Worm (Caenorhabditis elegans) whole organism, young adult: ENCODE data around the gene ZK899.5.

Experiments used
- B0261.1 ChIP-seq: sonication (generic microtip); optimal IDR thresholded peaks from 2 replicates; lab custom pipeline; 2016; ENCODE audit warnings: mild to moderate bottlenecking, missing genetic modification characterization, moderate library complexity, missing compliant biosample characterization
- C06A6.2 ChIP-seq: fragments of 200-800 bp; sonication (Bioruptor generic); conservative IDR thresholded peaks from 2 replicates; pipeline ENCODE4 v1.3.6; 2022; ENCODE audit warnings: missing genetic modification characterization, missing compliant biosample characterization
- F22D6.2 ChIP-seq: sonication (generic microtip); optimal IDR thresholded peaks from 2 replicates; lab custom pipeline; 2016; ENCODE audit warnings: mild to moderate bottlenecking, missing genetic modification characterization, missing compliant biosample characterization
- F23B12.7 ChIP-seq: sonication (generic microtip); optimal IDR thresholded peaks from 2 replicates; lab custom pipeline; 2017; ENCODE audit warnings: missing genetic modification characterization, mild to moderate bottlenecking, missing compliant biosample characterization, antibody characterized with exemption, moderate library complexity; ENCODE audit not compliant: insufficient read depth
- F37B4.10 ChIP-seq: fragments of 200-800 bp; sonication (Bioruptor generic); IDR thresholded peaks from 2 replicates; pipeline ENCODE4 v1.3.6; 2022; ENCODE audit warnings: missing genetic modification characterization, missing compliant biosample characterization
- K12H6.12 ChIP-seq: fragments of 200-800 bp; sonication (Bioruptor generic); optimal IDR thresholded peaks from 2 replicates; lab custom pipeline; 2018; ENCODE audit warnings: mild to moderate bottlenecking, missing genetic modification characterization, missing compliant biosample characterization
- Y79H2A.3 ChIP-seq: fragments of 200-800 bp; sonication (Bioruptor generic); conservative IDR thresholded peaks from 2 replicates; pipeline ENCODE4 v1.3.6; 2022; ENCODE audit warnings: missing genetic modification reagents, missing genetic modification characterization, missing compliant biosample characterization
- aptf-3 ChIP-seq: fragments of 200-800 bp; sonication (Bioruptor generic); IDR thresholded peaks from 2 replicates; pipeline ENCODE4 v1.3.6; 2022; ENCODE audit warnings: missing genetic modification characterization, missing compliant biosample characterization
- athp-1 ChIP-seq: sonication (generic microtip); optimal IDR thresholded peaks from 2 replicates; lab custom pipeline; 2017; ENCODE audit warnings: mild to moderate bottlenecking, missing genetic modification characterization, missing compliant biosample characterization
- bed-2 ChIP-seq: fragments of 200-800 bp; sonication (Bioruptor generic); IDR thresholded peaks from 2 replicates; pipeline ENCODE4 v1.3.6; 2022; ENCODE audit warnings: missing genetic modification reagents, missing genetic modification characterization, missing compliant biosample characterization
- ceh-91 ChIP-seq: fragments of 200-800 bp; sonication (Bioruptor generic); IDR thresholded peaks from 2 replicates; pipeline ENCODE4 v1.3.6; 2022; ENCODE audit warnings: missing genetic modification reagents, missing genetic modification characterization, missing compliant biosample characterization
- die-1 ChIP-seq: sonication (generic microtip); optimal IDR thresholded peaks from 2 replicates; lab custom pipeline; 2016; ENCODE audit warnings: missing genotype, mild to moderate bottlenecking, missing genetic modification characterization, missing compliant biosample characterization
- dox-1 ChIP-seq: fragments of 200-800 bp; sonication (Bioruptor generic); IDR thresholded peaks from 2 replicates; pipeline ENCODE4 v1.3.6; 2022; ENCODE audit warnings: missing genetic modification reagents, missing genetic modification characterization, missing compliant biosample characterization
- egl-18 ChIP-seq: fragments of 200-800 bp; sonication (Bioruptor generic); IDR thresholded peaks from 2 replicates; pipeline ENCODE4 v1.3.6; 2022; ENCODE audit warnings: missing genetic modification reagents, missing genetic modification characterization, missing compliant biosample characterization
- ets-4 ChIP-seq: fragments of 200-800 bp; sonication (Bioruptor generic); optimal IDR thresholded peaks from 2 replicates; lab custom pipeline; 2018; ENCODE audit warnings: mild to moderate bottlenecking, missing genetic modification characterization, missing compliant biosample characterization
- gei-17 ChIP-seq: fragments of 200-800 bp; sonication (Bioruptor generic); optimal IDR thresholded peaks from 2 replicates; lab custom pipeline; 2018; ENCODE audit warnings: mild to moderate bottlenecking, missing genetic modification characterization, missing compliant biosample characterization
- him-1 ChIP-seq: sonication (generic microtip); optimal IDR thresholded peaks from 2 replicates; lab custom pipeline; 2016; ENCODE audit warnings: missing genotype, missing genetic modification reagents, missing genetic modification characterization, missing compliant biosample characterization
- hmg-20 ChIP-seq: fragments of 200-800 bp; sonication (Bioruptor generic); IDR thresholded peaks from 2 replicates; pipeline ENCODE4 v1.3.6; 2022; ENCODE audit warnings: missing genetic modification reagents, missing genetic modification characterization, missing compliant biosample characterization
- lag-1 ChIP-seq: fragments of 200-800 bp; sonication (Bioruptor generic); IDR thresholded peaks from 2 replicates; pipeline ENCODE4 v1.3.6; 2022; ENCODE audit warnings: missing genetic modification reagents, missing genetic modification characterization, missing compliant biosample characterization
- lin-40 ChIP-seq: sonication (generic microtip); optimal IDR thresholded peaks from 2 replicates; lab custom pipeline; 2016; ENCODE audit warnings: missing genetic modification characterization, mild to moderate bottlenecking, missing compliant biosample characterization, missing genotype, missing genetic modification reagents
- lin-54 ChIP-seq: fragments of 200-800 bp; sonication (Bioruptor generic); optimal IDR thresholded peaks from 2 replicates; lab custom pipeline; 2018; ENCODE audit warnings: mild to moderate bottlenecking, missing genetic modification characterization, missing compliant biosample characterization
- lir-1 ChIP-seq: fragments of 200-800 bp; sonication (Bioruptor generic); conservative IDR thresholded peaks from 2 replicates; pipeline ENCODE4 v1.3.6; 2022; ENCODE audit warnings: missing genetic modification reagents, missing genetic modification characterization, missing compliant biosample characterization
- madf-6 ChIP-seq: fragments of 200-800 bp; sonication (Bioruptor generic); IDR thresholded peaks from 2 replicates; pipeline ENCODE4 v1.3.6; 2022; ENCODE audit warnings: missing genetic modification reagents, missing genetic modification characterization, missing compliant biosample characterization
- madf-8 ChIP-seq: fragments of 200-800 bp; sonication (Bioruptor generic); conservative IDR thresholded peaks from 2 replicates; pipeline ENCODE4 v1.3.6; 2022; ENCODE audit warnings: missing genetic modification reagents, missing genetic modification characterization, missing compliant biosample characterization
- mel-28 ChIP-seq: sonication (generic microtip); optimal IDR thresholded peaks from 2 replicates; lab custom pipeline; 2016; ENCODE audit warnings: borderline replicate concordance, mild to moderate bottlenecking, missing genetic modification characterization, missing compliant biosample characterization
- mes-4 ChIP-seq: sonication (generic microtip); optimal IDR thresholded peaks from 2 replicates; lab custom pipeline; 2016; ENCODE audit warnings: missing genotype, missing genetic modification characterization, missing compliant biosample characterization
- mxl-1 ChIP-seq: sonication (generic microtip); optimal IDR thresholded peaks from 2 replicates; lab custom pipeline; 2016; ENCODE audit warnings: missing genetic modification characterization, missing compliant biosample characterization
- nfya-1 ChIP-seq: sonication (generic microtip); optimal IDR thresholded peaks from 2 replicates; lab custom pipeline; 2017; ENCODE audit warnings: antibody characterized with exemption, missing compliant biosample characterization, missing genetic modification characterization, borderline replicate concordance; ENCODE audit not compliant: insufficient read depth
- nfya-2 ChIP-seq: fragments of 200-800 bp; sonication (Bioruptor generic); IDR thresholded peaks from 2 replicates; pipeline ENCODE4 v1.3.6; 2022; ENCODE audit warnings: missing genetic modification reagents, missing genetic modification characterization, missing compliant biosample characterization
- nhr-120 ChIP-seq: fragments of 200-800 bp; sonication (Bioruptor generic); IDR thresholded peaks from 2 replicates; pipeline ENCODE4 v1.3.6; 2022; ENCODE audit warnings: missing genetic modification characterization, missing compliant biosample characterization
- nhr-27 ChIP-seq: fragments of 200-800 bp; sonication (Bioruptor generic); optimal IDR thresholded peaks from 2 replicates; lab custom pipeline; 2018; ENCODE audit warnings: mild to moderate bottlenecking, missing genetic modification characterization, moderate library complexity, missing compliant biosample characterization
- rcor-1 ChIP-seq: fragments of 200-800 bp; sonication (Bioruptor generic); IDR thresholded peaks from 2 replicates; pipeline ENCODE4 v1.3.6; 2022; ENCODE audit warnings: missing genetic modification reagents, missing genetic modification characterization, missing compliant biosample characterization
- rec-8 ChIP-seq, 2 experiments: sonication (generic microtip); optimal IDR thresholded peaks; 2 replicates each; lab custom pipeline; 2016; ENCODE audit warnings: mild to moderate bottlenecking in 2 of 2, missing genetic modification characterization in 2 of 2, missing genetic modification reagents in 2 of 2, missing genotype in 2 of 2, missing biosample characterization in 1 of 2, missing compliant biosample characterization in 1 of 2, moderate library complexity in 1 of 2
- repo-1 ChIP-seq: sonication (generic microtip); optimal IDR thresholded peaks from 2 replicates; lab custom pipeline; 2017; ENCODE audit warnings: mild to moderate bottlenecking, missing genetic modification characterization, missing compliant biosample characterization
- rpc-1 ChIP-seq, 2 experiments: fragments of 150-350 bp in 1 of 2; sonication (generic microtip) in 1 of 2; optimal IDR thresholded peaks; 2 replicates each; lab custom pipeline; 2014 to 2018; ENCODE audit warnings: missing biosample characterization in 1 of 2, missing genetic modification characterization in 1 of 2, missing genetic modification reagents in 1 of 2, missing genotype in 1 of 2
- sdz-38 ChIP-seq: sonication (generic microtip); optimal IDR thresholded peaks from 2 replicates; lab custom pipeline; 2016; ENCODE audit warnings: missing genotype, missing genetic modification characterization, missing compliant biosample characterization
- sea-2 ChIP-seq: fragments of 200-800 bp; sonication (Bioruptor generic); IDR thresholded peaks from 2 replicates; pipeline ENCODE4 v1.3.6; 2022; ENCODE audit warnings: missing genetic modification characterization, missing compliant biosample characterization
- snpc-1.1 ChIP-seq: sonication (generic microtip); optimal IDR thresholded peaks from 2 replicates; lab custom pipeline; 2017; ENCODE audit warnings: missing genetic modification characterization, mild to moderate bottlenecking, missing compliant biosample characterization, antibody characterized with exemption, moderate library complexity, missing genotype, missing genetic modification reagents; ENCODE audit not compliant: insufficient read depth
- snpc-3.4 ChIP-seq: sonication (generic microtip); optimal IDR thresholded peaks from 2 replicates; lab custom pipeline; 2017; ENCODE audit warnings: missing genetic modification characterization, mild to moderate bottlenecking, missing compliant biosample characterization, antibody characterized with exemption, moderate library complexity, missing genotype, missing genetic modification reagents
- snpc-4 ChIP-seq, 5 experiments: fragments of 150-350 bp in 1 of 5; sonication (generic microtip) in 4 of 5; optimal IDR thresholded peaks; 2 replicates each; lab custom pipeline; 2014 to 2018; ENCODE audit warnings: missing genetic modification characterization in 5 of 5, missing biosample characterization in 3 of 5, antibody characterized with exemption in 2 of 5, mild to moderate bottlenecking in 2 of 5, missing compliant biosample characterization in 2 of 5, missing genotype in 2 of 5, moderate library complexity in 2 of 5, missing genetic modification reagents in 1 of 5
- somi-1 ChIP-seq: fragments of 200-800 bp; sonication (Bioruptor generic); optimal IDR thresholded peaks from 2 replicates; lab custom pipeline; 2018; ENCODE audit warnings: mild to moderate bottlenecking, missing genetic modification characterization, missing compliant biosample characterization
- sptf-2 ChIP-seq: fragments of 200-800 bp; sonication (Bioruptor generic); optimal IDR thresholded peaks from 2 replicates; lab custom pipeline; 2018; ENCODE audit warnings: mild to moderate bottlenecking, missing genetic modification characterization, missing compliant biosample characterization
- tbp1 ChIP-seq: fragments of 200-800 bp; sonication (Bioruptor generic); optimal IDR thresholded peaks from 2 replicates; lab custom pipeline; 2018; ENCODE audit warnings: mild to moderate bottlenecking, missing genetic modification characterization, missing compliant biosample characterization
- tbx-9 ChIP-seq: sonication (generic microtip); optimal IDR thresholded peaks from 2 replicates; lab custom pipeline; 2016; ENCODE audit warnings: borderline replicate concordance, missing genetic modification characterization, inconsistent platforms, missing compliant biosample characterization
- unc-130 ChIP-seq: sonication (generic microtip); optimal IDR thresholded peaks from 2 replicates; lab custom pipeline; 2016; ENCODE audit warnings: missing genetic modification reagents, missing genetic modification characterization, missing compliant biosample characterization
- unc-62 ChIP-seq: fragments of 150-350 bp; optimal IDR thresholded peaks from 2 replicates; lab custom pipeline; 2014; ENCODE audit warnings: missing biosample characterization, missing genetic modification reagents, missing genetic modification characterization
- ztf-25 ChIP-seq: fragments of 200-800 bp; sonication (Bioruptor generic); IDR thresholded peaks from 2 replicates; pipeline ENCODE4 v1.3.6; 2022; ENCODE audit warnings: missing genetic modification reagents, missing genetic modification characterization, missing compliant biosample characterization

The ZK899.5 gene

DNA sequence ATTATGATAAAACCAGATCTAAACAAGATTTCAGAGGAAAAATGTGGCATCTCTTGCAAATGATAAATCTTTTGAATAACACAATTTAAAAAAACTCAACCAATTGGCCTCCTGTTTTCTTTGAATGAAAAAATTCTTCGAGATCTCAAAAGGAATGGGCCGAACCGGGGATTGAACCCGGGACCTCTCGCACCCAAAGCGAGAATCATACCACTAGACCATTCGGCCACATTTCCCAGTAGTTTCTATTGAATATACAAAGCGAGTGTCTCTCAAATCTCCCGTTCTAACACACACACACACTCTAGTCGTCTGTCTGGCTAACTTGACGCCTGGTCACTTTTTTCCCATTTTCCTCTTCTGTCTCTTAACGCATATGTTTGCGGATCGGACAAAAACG lies 6.8 kb upstream of the ZK899.5 start (continued):
- TF ChIP-seq nfya-1 (tag; lab: Kevin White, UChicago) (no peak), athp-1 (peak; percentile 55), sea-2 (GFP tag; lab: Robert Waterston, UW) (no peak), rec-8 (tag; optimal IDR thresholded peaks at IDR 0.05; lab: Kevin White, UChicago) (peak; percentile 53 to 67), ztf-25 (GFP tag; lab: Robert Waterston, UW) (no peak), madf-6 (GFP tag; lab: Robert Waterston, UW) (no peak), mxl-1 (tag; lab: Kevin White, UChicago) (peak; percentile 47), gei-17 (GFP tag; lab: Kevin White, UChicago) (peak; percentile 84), K12H6.12 (peak; percentile 37), tbp1 (peak; percentile 94), somi-1 (GFP tag; lab: Kevin White, UChicago) (peak; percentile 62), madf-8 (GFP tag; lab: Robert Waterston, UW) (no peak), ceh-91 (GFP tag; lab: Robert Waterston, UW) (no peak), hmg-20 (GFP tag; lab: Robert Waterston, UW) (peak; percentile 76; the same call in 1 of the 2 replicates), B0261.1 (peak; percentile 92), bed-2 (GFP tag; lab: Robert Waterston, UW) (no peak), lir-1 (no peak; the same call in 1 of the 2 replicates), lag-1 (GFP tag; lab: Robert Waterston, UW) (no peak), F37B4.10 (GFP tag; lab: Robert Waterston, UW) (no peak), repo-1 (tag; lab: Kevin White, UChicago) (no peak), F23B12.7 (tag; lab: Kevin White, UChicago) (peak; percentile 76), nfya-2 (no peak), sdz-38 (no peak), ets-4 (GFP tag; lab: Kevin White, UChicago) (no peak), nhr-27 (tag; lab: Kevin White, UChicago) (peak; percentile 34), tbx-9 (tag; lab: Kevin White, UChicago) (peak; percentile 36), F22D6.2 (tag; lab: Kevin White, UChicago) (peak; percentile 65), unc-130 (GFP tag; lab: Kevin White, UChicago) (peak; percentile 19), him-1 (tag; lab: Kevin White, UChicago) (peak; percentile 88), snpc-3.4 (tag; lab: Kevin White, UChicago) (peak; percentile 64), egl-18 (GFP tag; lab: Robert Waterston, UW) (no peak), C06A6.2 (GFP tag; lab: Robert Waterston, UW) (0 out of 2 replicates have a peak, but pooled peaks have one; percentile 16), sptf-2 (GFP tag; lab: Kevin White, UChicago) (no peak), rcor-1 (peak; percentile 85), dox-1 (GFP tag; lab: Robert Waterston, UW) (no peak; the same call in 1 of the 2 replicates), aptf-3 (GFP tag; lab: Robert Waterston, UW) (no peak; the same call in 1 of the 2 replicates), snpc-4 (GFP tag; optimal IDR thresholded peaks at IDR 0.05; lab: Kevin White, UChicago) (peak; percentile 64), snpc-4 (tag; optimal IDR thresholded peaks at IDR 0.05; lab: Kevin White, UChicago) (peak in 2 of 4 experiments; percentile 40 to 81), die-1 (tag; lab: Kevin White, UChicago) (peak; percentile 86), snpc-1.1 (tag; lab: Kevin White, UChicago) (no peak), unc-62 (no peak), lin-40 (peak; percentile 93), lin-54 (GFP tag; lab: Kevin White, UChicago) (no peak), rpc-1 (optimal IDR thresholded peaks at IDR 0.05; lab: Kevin White, UChicago) (peak; percentile 96), rpc-1 (tag; optimal IDR thresholded peaks at IDR 0.05; lab: Kevin White, UChicago) (peak; percentile 93), nhr-120 (GFP tag; lab: Robert Waterston, UW) (no peak), mel-28 (no peak), mes-4 (peak; percentile 80), Y79H2A.3 (GFP tag; lab: Robert Waterston, UW) (no peak)
